Worm (Caenorhabditis elegans): ENCODE data around the gene bbs-8.

DNA sequence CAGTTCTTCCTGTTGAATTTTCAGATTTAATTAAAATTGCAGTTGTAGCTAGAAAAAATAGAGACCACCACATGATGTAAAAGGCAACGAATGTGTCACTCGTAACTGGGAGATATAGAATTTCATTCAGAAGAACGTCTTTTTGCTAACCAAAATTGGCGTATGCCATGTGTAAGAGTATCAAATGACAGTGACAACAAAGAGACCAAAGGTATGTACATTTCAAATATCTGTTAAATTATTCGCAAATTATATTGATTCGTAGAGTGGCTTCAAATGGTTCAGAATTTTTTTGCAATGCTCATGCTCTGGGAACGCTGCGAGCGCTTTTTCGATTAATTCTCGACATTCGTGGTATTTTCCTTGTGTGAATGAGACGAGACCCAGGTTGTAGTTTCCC lies 2.5 kb downstream of the bbs-8 start, which contains the start of gene T25F10.4:
- TF ChIP-seq unc-86 (tag; optimal IDR thresholded peaks at IDR 0.05) (no peak), npax-4 (tag; optimal IDR thresholded peaks at IDR 0.05) (no peak), pag-3 (tag; optimal IDR thresholded peaks at IDR 0.05; ENCODE audit: borderline replicate concordance) (no peak), Y22D7AL.16 (tag; optimal IDR thresholded peaks at IDR 0.05) (no peak), sox-4 (tag; optimal IDR thresholded peaks at IDR 0.05) (no peak), ceh-14 (tag; optimal IDR thresholded peaks at IDR 0.05) (no peak)
